Worm (Caenorhabditis elegans) whole organism, L1 larva: ENCODE measurements around the gene C49H3.6.

Source experiments
- C34B4.2 ChIP-seq: sonication (generic microtip); optimal IDR thresholded peaks from 2 replicates; lab custom pipeline; 2017; ENCODE audit warnings: mild to moderate bottlenecking, missing genetic modification characterization, missing compliant biosample characterization
- F16B12.6 ChIP-seq: fragments of 150-350 bp; optimal IDR thresholded peaks from 2 replicates; lab custom pipeline; 2014; ENCODE audit warnings: missing biosample characterization, missing genetic modification characterization
- aha-1 ChIP-seq: fragments of 150-350 bp; optimal IDR thresholded peaks from 2 replicates; lab custom pipeline; 2014; ENCODE audit warnings: missing biosample characterization, missing genetic modification characterization
- blmp-1 ChIP-seq: fragments of 150-350 bp; optimal IDR thresholded peaks from 2 replicates; lab custom pipeline; 2014; ENCODE audit warnings: missing biosample characterization, missing genetic modification characterization
- ceh-82 ChIP-seq, 3 experiments: fragments of 150-350 bp in 1 of 3; sonication (generic microtip) in 2 of 3; optimal IDR thresholded peaks; 2 replicates each; lab custom pipeline; 2014 to 2017; ENCODE audit warnings: missing biosample characterization in 3 of 3, missing genetic modification characterization in 3 of 3
- ceh-88 ChIP-seq: fragments of 200-800 bp; sonication (Bioruptor generic); IDR thresholded peaks from 2 replicates; pipeline ENCODE4 v1.3.6; 2022; ENCODE audit warnings: missing genetic modification characterization, missing compliant biosample characterization
- dpl-1 ChIP-seq, 3 experiments: fragments of 150-350 bp in 2 of 3; sonication (generic microtip) in 1 of 3; optimal IDR thresholded peaks; 2 replicates each; lab custom pipeline; 2014 to 2017; ENCODE audit warnings: missing biosample characterization in 3 of 3, missing genetic modification characterization in 3 of 3, missing genetic modification reagents in 3 of 3
- efl-1 ChIP-seq, 4 experiments: fragments of 150-350 bp; optimal IDR thresholded peaks in 3 of 4; peaks in 1 of 4; 1 replicate in 1 of 4; 2 replicates in 3 of 4; lab custom pipeline; 2014; ENCODE audit warnings: missing biosample characterization in 2 of 4, missing genetic modification characterization in 2 of 4, missing genetic modification reagents in 2 of 4
- egl-13 ChIP-seq: sonication (generic microtip); optimal IDR thresholded peaks from 2 replicates; lab custom pipeline; 2016; ENCODE audit warnings: missing genotype, missing genetic modification reagents, missing genetic modification characterization, missing compliant biosample characterization
- egl-27 ChIP-seq, 2 experiments: fragments of 150-350 bp in 1 of 2; sonication (generic microtip); optimal IDR thresholded peaks; 3 replicates each; lab custom pipeline; 2017 to 2018; ENCODE audit warnings: missing biosample characterization in 2 of 2, missing genetic modification characterization in 2 of 2, missing genetic modification reagents in 2 of 2
- ets-5 ChIP-seq: fragments of 200-800 bp; sonication (Bioruptor generic); IDR thresholded peaks from 2 replicates; pipeline ENCODE4 v1.3.6; 2022; ENCODE audit warnings: missing genetic modification characterization, missing compliant biosample characterization
- fkh-4 ChIP-seq: sonication (generic microtip); optimal IDR thresholded peaks from 2 replicates; lab custom pipeline; 2016; ENCODE audit warnings: missing compliant biosample characterization, missing genetic modification characterization, borderline replicate concordance
- grh-1 ChIP-seq: fragments of 200-800 bp; sonication (Bioruptor generic); IDR thresholded peaks from 2 replicates; pipeline ENCODE4 v1.3.6; 2022; ENCODE audit warnings: missing genetic modification reagents, missing genetic modification characterization, missing compliant biosample characterization
- hlh-17 ChIP-seq: fragments of 200-800 bp; sonication (Bioruptor generic); optimal IDR thresholded peaks from 2 replicates; lab custom pipeline; 2018; ENCODE audit warnings: missing genetic modification characterization, mild to moderate bottlenecking, missing compliant biosample characterization, moderate library complexity, borderline replicate concordance
- hlh-4 ChIP-seq: sonication (generic microtip); optimal IDR thresholded peaks from 2 replicates; lab custom pipeline; 2016; ENCODE audit warnings: mild to moderate bottlenecking, missing genetic modification characterization, missing compliant biosample characterization
- irx-1 ChIP-seq: sonication (generic microtip); optimal IDR thresholded peaks from 2 replicates; lab custom pipeline; 2016; ENCODE audit warnings: missing genetic modification characterization, missing compliant biosample characterization
- jun-1 ChIP-seq: fragments of 150-350 bp; optimal IDR thresholded peaks from 2 replicates; lab custom pipeline; 2014; ENCODE audit warnings: missing biosample characterization, missing genetic modification reagents, missing genetic modification characterization
- lin-13 ChIP-seq: fragments of 150-350 bp; optimal IDR thresholded peaks from 2 replicates; lab custom pipeline; 2014; ENCODE audit warnings: missing biosample characterization, missing genetic modification reagents, missing genetic modification characterization
- lin-14 ChIP-seq: fragments of 200-800 bp; sonication (Bioruptor generic); optimal IDR thresholded peaks from 2 replicates; lab custom pipeline; 2018; ENCODE audit warnings: mild to moderate bottlenecking, missing genetic modification characterization, moderate library complexity, missing compliant biosample characterization
- lin-35 ChIP-seq, 2 experiments: fragments of 150-350 bp; optimal IDR thresholded peaks; 2 replicates each; lab custom pipeline; 2014; ENCODE audit warnings: missing biosample characterization in 2 of 2, missing genetic modification characterization in 2 of 2, missing genetic modification reagents in 2 of 2
- mdl-1 ChIP-seq, 2 experiments: fragments of 150-350 bp; optimal IDR thresholded peaks; 2 replicates each; lab custom pipeline; 2014 to 2017; ENCODE audit warnings: missing biosample characterization in 2 of 2, missing genetic modification characterization in 2 of 2, inconsistent platforms in 1 of 2
- mep-1 ChIP-seq: fragments of 150-350 bp; optimal IDR thresholded peaks from 2 replicates; lab custom pipeline; 2014; ENCODE audit warnings: missing biosample characterization, missing genetic modification characterization
- nhr-12 ChIP-seq: sonication (generic microtip); optimal IDR thresholded peaks from 2 replicates; lab custom pipeline; 2017; ENCODE audit warnings: missing biosample characterization, missing genetic modification characterization
- nhr-47 ChIP-seq: sonication (generic microtip); optimal IDR thresholded peaks from 2 replicates; lab custom pipeline; 2016; ENCODE audit warnings: mild to moderate bottlenecking, missing genetic modification characterization, moderate library complexity, missing compliant biosample characterization
- nhr-76 ChIP-seq: sonication (generic microtip); optimal IDR thresholded peaks from 2 replicates; lab custom pipeline; 2017; ENCODE audit warnings: missing biosample characterization, missing genetic modification characterization
- nhr-77 ChIP-seq: fragments of 150-350 bp; optimal IDR thresholded peaks from 2 replicates; lab custom pipeline; 2014; ENCODE audit warnings: missing biosample characterization, missing genetic modification characterization
- nhr-85 ChIP-seq: sonication (generic microtip); peaks from one replicate; lab custom pipeline; 2016; ENCODE audit warnings: missing genetic modification characterization, inconsistent platforms, missing compliant biosample characterization
- pag-3 ChIP-seq: sonication (generic microtip); optimal IDR thresholded peaks from 2 replicates; lab custom pipeline; 2017; ENCODE audit warnings: missing genetic modification characterization, mild to moderate bottlenecking, missing compliant biosample characterization, antibody characterized with exemption, borderline replicate concordance; ENCODE audit not compliant: insufficient read depth
- pax-3 ChIP-seq: fragments of 200-800 bp; sonication (Bioruptor generic); optimal IDR thresholded peaks from 2 replicates; lab custom pipeline; 2018; ENCODE audit warnings: mild to moderate bottlenecking, missing genetic modification characterization, moderate library complexity, missing compliant biosample characterization
- sox-4 ChIP-seq: sonication (generic microtip); optimal IDR thresholded peaks from 2 replicates; lab custom pipeline; 2016; ENCODE audit warnings: missing genetic modification characterization, missing compliant biosample characterization
- sup-37 ChIP-seq: fragments of 200-800 bp; sonication (Bioruptor generic); optimal IDR thresholded peaks from 2 replicates; lab custom pipeline; 2018; ENCODE audit warnings: mild to moderate bottlenecking, missing genetic modification characterization, missing compliant biosample characterization
- tbx-2 ChIP-seq: sonication (generic microtip); optimal IDR thresholded peaks from 2 replicates; lab custom pipeline; 2016; ENCODE audit warnings: missing genetic modification characterization, missing compliant biosample characterization
- tlp-1 ChIP-seq: fragments of 150-350 bp; optimal IDR thresholded peaks from 2 replicates; lab custom pipeline; 2014; ENCODE audit warnings: missing biosample characterization, missing genetic modification characterization
- unc-130 ChIP-seq: fragments of 150-350 bp; optimal IDR thresholded peaks from 2 replicates; lab custom pipeline; 2017; ENCODE audit warnings: missing biosample characterization, missing genetic modification characterization, inconsistent platforms
- unc-30 ChIP-seq: sonication (generic microtip); optimal IDR thresholded peaks from 2 replicates; lab custom pipeline; 2017; ENCODE audit warnings: missing biosample characterization, missing genetic modification characterization
- unc-98 ChIP-seq: fragments of 200-800 bp; sonication (Bioruptor generic); IDR thresholded peaks from 2 replicates; pipeline ENCODE4 v1.3.6; 2022; ENCODE audit warnings: missing genetic modification characterization, missing compliant biosample characterization
- vab-15 ChIP-seq: sonication (generic microtip); optimal IDR thresholded peaks from 2 replicates; lab custom pipeline; 2017; ENCODE audit warnings: missing genotype, mild to moderate bottlenecking, missing genetic modification characterization, missing compliant biosample characterization
- ztf-4 ChIP-seq: fragments of 150-350 bp; optimal IDR thresholded peaks from 2 replicates; lab custom pipeline; 2014; ENCODE audit warnings: missing biosample characterization, missing genetic modification characterization

C49H3.6 gene

ce11 chrIV:7910197-7910735, 6.7 kb downstream of the C49H3.6 start, which contains the start of the genes npp-27 and ntl-4 (continued):
- no peak for TF ChIP-seq irx-1 (tag; lab: Kevin White, UChicago)
- TF ChIP-seq tlp-1: no peak
- TF ChIP-seq pax-3: no peak
- no peak for TF ChIP-seq C34B4.2 (tag; lab: Kevin White, UChicago)
- no peak for TF ChIP-seq fkh-4 (tag; lab: Kevin White, UChicago)
- no peak for TF ChIP-seq hlh-17 (GFP tag; lab: Kevin White, UChicago)
- no peak for TF ChIP-seq unc-130 (tag; lab: Kevin White, UChicago)
- peak; percentile 24 for TF ChIP-seq lin-14 (GFP tag; lab: Kevin White, UChicago)
- no peak for TF ChIP-seq sup-37 (GFP tag; lab: Kevin White, UChicago)
- peak; percentile 25 to 37 for TF ChIP-seq efl-1 (optimal IDR thresholded peaks at IDR 0.05; lab: Kevin White, UChicago)
- peak; percentile 29 to 80 for TF ChIP-seq efl-1 (GFP tag; optimal IDR thresholded peaks at IDR 0.05 in 1 of 2; lab: Kevin White, UChicago)
- peak; percentile 13 for TF ChIP-seq F16B12.6 (tag; lab: Kevin White, UChicago)

ce11 chrIV:7914991-7915390, 11.5 kb downstream of the C49H3.6 start, which contains the start of gene C49H3.4:
C49H3.4 (plus strand) TSS chrIV:7915291.
- TF ChIP-seq efl-1 (optimal IDR thresholded peaks at IDR 0.05; lab: Kevin White, UChicago) (no peak), efl-1 (GFP tag; optimal IDR thresholded peaks at IDR 0.05 in 1 of 2; lab: Kevin White, UChicago) (peak in 1 of 2 experiments; percentile 71), pag-3 (tag; lab: Kevin White, UChicago) (no peak)

- no peak for TF ChIP-seq nhr-76 (tag; lab: Kevin White, UChicago)
- no peak for TF ChIP-seq ets-5 (GFP tag; lab: Robert Waterston, UW)
- TF ChIP-seq dpl-1 (GFP tag; optimal IDR thresholded peaks at IDR 0.05; lab: Kevin White, UChicago): no peak
- TF ChIP-seq nhr-85 (tag; lab: Kevin White, UChicago): no peak
- no peak for TF ChIP-seq lin-35 (GFP tag; optimal IDR thresholded peaks at IDR 0.05; lab: Kevin White, UChicago)
- no peak for TF ChIP-seq lin-13 (GFP tag; lab: Kevin White, UChicago)
- TF ChIP-seq mdl-1 (tag; optimal IDR thresholded peaks at IDR 0.05; lab: Kevin White, UChicago): no peak
- TF ChIP-seq sup-37 (GFP tag; lab: Kevin White, UChicago): no peak
Observed at ce11 chrIV:7916907-7917306, 13.4 kb downstream of the C49H3.6 start.

- no peak for TF ChIP-seq nhr-12 (tag; lab: Kevin White, UChicago)
- no peak for TF ChIP-seq blmp-1 (tag; lab: Kevin White, UChicago)
- TF ChIP-seq ceh-82 (tag; optimal IDR thresholded peaks at IDR 0.05; lab: Kevin White, UChicago): no peak
- TF ChIP-seq sup-37 (GFP tag; lab: Kevin White, UChicago): no peak
- no peak for TF ChIP-seq egl-27 (tag; optimal IDR thresholded peaks at IDR 0.05; lab: Kevin White, UChicago)
- TF ChIP-seq tbx-2 (tag; lab: Kevin White, UChicago): no peak
- no peak for TF ChIP-seq grh-1
Observed at ce11 chrIV:7917881-7918280, 14.3 kb downstream of the C49H3.6 start.

ce11 chrIV:7920126-7920525, 16.6 kb downstream of the C49H3.6 start, which contains the start of gene C49H3.16:
C49H3.16 (plus strand) TSS chrIV:7920426.
- TF ChIP-seq nhr-77 (tag; lab: Kevin White, UChicago): no peak
- no peak for TF ChIP-seq grh-1
- TF ChIP-seq nhr-47 (tag; lab: Kevin White, UChicago): no peak
- no peak for TF ChIP-seq aha-1 (tag; lab: Kevin White, UChicago)
- TF ChIP-seq irx-1 (tag; lab: Kevin White, UChicago): no peak
- TF ChIP-seq sup-37 (GFP tag; lab: Kevin White, UChicago): no peak
- TF ChIP-seq sox-4: no peak
- TF ChIP-seq F16B12.6 (tag; lab: Kevin White, UChicago): no peak
- no peak for TF ChIP-seq unc-30 (tag; lab: Kevin White, UChicago)
- no peak for TF ChIP-seq egl-13 (tag; lab: Kevin White, UChicago)
- no peak for TF ChIP-seq hlh-4 (tag; lab: Kevin White, UChicago)
- TF ChIP-seq vab-15 (tag; lab: Kevin White, UChicago): no peak
- no peak for TF ChIP-seq mep-1 (tag; lab: Kevin White, UChicago)
- TF ChIP-seq lin-35 (GFP tag; optimal IDR thresholded peaks at IDR 0.05; lab: Kevin White, UChicago): no peak
- TF ChIP-seq ztf-4 (tag; lab: Kevin White, UChicago): no peak
- TF ChIP-seq unc-98: no peak
- no peak for TF ChIP-seq ceh-88 (GFP tag; lab: Robert Waterston, UW)
- TF ChIP-seq jun-1 (tag; lab: Kevin White, UChicago): no peak
